Fruit fly (Drosophila melanogaster) whole organism, wandering third instar larva: ENCODE results near the gene kst.

Source experiments
- Hr78 ChIP-seq: fragments of >200 bp; optimal IDR thresholded peaks from 2 replicates; lab custom pipeline; 2017; ENCODE audit warnings: missing biosample characterization, missing genetic modification characterization
- Myc ChIP-seq: fragments of >200 bp; optimal IDR thresholded peaks from 2 replicates; lab custom pipeline; 2017
- Sp1 ChIP-seq: fragments of 200-800 bp; sonication (Bioruptor generic); optimal IDR thresholded peaks from 3 replicates; lab custom pipeline; 2019; ENCODE audit warnings: missing biosample characterization, mild to moderate bottlenecking, missing genetic modification characterization, moderate library complexity
- br ChIP-seq: fragments of 200-800 bp; sonication (Bioruptor generic); optimal IDR thresholded peaks from 2 replicates; lab custom pipeline; 2016; ENCODE audit warnings: missing biosample characterization, missing genetic modification characterization
- dmrt93B ChIP-seq: fragments of 200-800 bp; sonication (Bioruptor generic); optimal IDR thresholded peaks from 2 replicates; lab custom pipeline; 2018; ENCODE audit warnings: missing biosample characterization, mild to moderate bottlenecking, missing genetic modification characterization
- ey ChIP-seq: fragments of 200-800 bp; sonication (Bioruptor generic); optimal IDR thresholded peaks from 2 replicates; lab custom pipeline; 2016; ENCODE audit warnings: missing biosample characterization, missing genetic modification characterization
- fru ChIP-seq: fragments of 200-800 bp; sonication (Bioruptor generic); optimal IDR thresholded peaks from 3 replicates; lab custom pipeline; 2016; ENCODE audit warnings: missing biosample characterization, mild to moderate bottlenecking, missing genetic modification characterization
- psq ChIP-seq: fragments of 200-800 bp; sonication (Bioruptor generic); optimal IDR thresholded peaks from 3 replicates; lab custom pipeline; 2017; ENCODE audit warnings: missing biosample characterization, mild to moderate bottlenecking, missing genetic modification characterization, moderate library complexity
- tai ChIP-seq: sonication (Bioruptor generic); optimal IDR thresholded peaks from 2 replicates; lab custom pipeline; 2016; ENCODE audit warnings: missing biosample characterization, missing genetic modification characterization
- woc ChIP-seq: sonication (Bioruptor generic); optimal IDR thresholded peaks from 2 replicates; lab custom pipeline; 2016; ENCODE audit warnings: missing biosample characterization, mild to moderate bottlenecking, missing genetic modification characterization

- TF ChIP-seq woc: no peak
- no peak for TF ChIP-seq Hr78 (GFP tag; lab: Kevin White, UChicago)
- TF ChIP-seq br (GFP tag; lab: Kevin White, UChicago): no peak
- TF ChIP-seq tai (GFP tag; lab: Kevin White, UChicago): no peak
- TF ChIP-seq psq (GFP tag; lab: Kevin White, UChicago): no peak
- TF ChIP-seq ey (GFP tag; lab: Kevin White, UChicago): no peak
- no peak for TF ChIP-seq dmrt93B (GFP tag; lab: Kevin White, UChicago)
- no peak for TF ChIP-seq Sp1 (GFP tag; lab: Kevin White, UChicago)
- TF ChIP-seq Myc: no peak
- no peak for TF ChIP-seq fru (GFP tag; lab: Kevin White, UChicago)
Observed at dm6 chr3L:3397309-3397821, 60.7 kb downstream of the kst start.
